Fruit fly (Drosophila melanogaster) whole organism, embryonic: Measurements from ENCODE around the gene ATPsynC.
A peak's percentile ranks its signal among the peaks of the same experiment; 100 is the strongest.

Source experiments
- CG7987 ChIP-seq: fragments of 200-800 bp; sonication (Bioruptor generic); optimal IDR thresholded peaks from 2 replicates; lab custom pipeline; 2018; ENCODE audit warnings: missing biosample characterization, mild to moderate bottlenecking, missing genetic modification characterization, moderate library complexity
- CG9932 ChIP-seq: fragments of 200-800 bp; sonication (Bioruptor generic); IDR thresholded peaks from 2 replicates; pipeline ENCODE4 v1.3.6; 2022; ENCODE audit warnings: missing biosample characterization, missing genetic modification characterization
- Hey ChIP-seq: fragments of 200-800 bp; sonication (Bioruptor generic); optimal IDR thresholded peaks from 3 replicates; lab custom pipeline; 2018; ENCODE audit warnings: missing biosample characterization, mild to moderate bottlenecking, missing genetic modification characterization
- Hsf ChIP-seq: fragments of 200-800 bp; sonication (Bioruptor generic); optimal IDR thresholded peaks from 3 replicates; lab custom pipeline; 2016; ENCODE audit warnings: missing biosample characterization, missing genetic modification characterization
- br ChIP-seq: fragments of >200 bp; optimal IDR thresholded peaks from 2 replicates; lab custom pipeline; 2017
- grn ChIP-seq: fragments of 200-800 bp; sonication (Bioruptor generic); optimal IDR thresholded peaks from 3 replicates; lab custom pipeline; 2017; ENCODE audit warnings: missing biosample characterization, missing genetic modification characterization
- peb ChIP-seq: fragments of 200-800 bp; sonication (Bioruptor generic); IDR thresholded peaks from 2 replicates; pipeline ENCODE4 v1.3.6; 2022; ENCODE audit warnings: missing biosample characterization, missing genetic modification characterization
- usp ChIP-seq: fragments of >200 bp; optimal IDR thresholded peaks from 2 replicates; lab custom pipeline; 2017; ENCODE audit warnings: missing biosample characterization, missing genetic modification characterization

dm6 chr3R:31194627-31195026, 24.8 kb downstream of the ATPsynC start:
- TF ChIP-seq usp (GFP tag; lab: Kevin White, UChicago) (no peak), Hey (tag; lab: Kevin White, UChicago) (no peak), grn (GFP tag; lab: Kevin White, UChicago) (peak; percentile 15), CG9932 (GFP tag; lab: Robert Waterston, UW) (no peak), peb (GFP tag; lab: Robert Waterston, UW) (no peak), br (no peak), CG7987 (GFP tag; lab: Kevin White, UChicago) (no peak), Hsf (no peak)
